Worm (Caenorhabditis elegans): ENCODE data around the gene mec-7.
A peak's percentile ranks its signal among the peaks of the same experiment; 100 is the strongest.

The mec-7 gene

DNA sequence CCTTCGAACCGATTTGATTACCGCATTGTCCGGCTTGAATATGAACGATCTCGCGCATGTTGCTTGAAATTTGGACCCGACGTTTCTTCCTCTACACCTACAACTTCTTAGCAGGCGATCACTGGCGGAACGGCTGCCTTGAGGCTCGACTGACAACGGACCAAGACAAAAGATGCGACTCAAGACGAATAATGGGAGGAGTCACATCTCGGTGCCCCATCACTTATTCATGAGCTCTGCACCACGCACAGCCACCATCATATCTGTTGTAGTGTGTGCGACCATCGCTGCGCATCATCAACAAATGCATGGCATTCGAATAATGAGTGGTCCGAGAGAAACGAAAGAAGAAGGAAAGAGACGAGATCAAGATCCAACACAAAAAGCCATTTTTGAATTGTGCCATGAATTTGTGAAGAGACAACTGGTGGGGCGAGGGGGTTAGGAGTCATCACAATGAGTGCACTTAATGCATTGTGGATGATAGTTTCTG, at the start of gene mec-7:
Gene mec-7, minus strand, starts transcription at position 181 of the 493 bp plus-strand sequence.
- TF ChIP-seq flt-1 (GFP tag; IDR thresholded peaks at IDR 0.05), result no peak
- no peak for TF ChIP-seq klf-2 (GFP tag; conservative IDR thresholded peaks at IDR 0.05)
- no peak for TF ChIP-seq cog-1 (tag; optimal IDR thresholded peaks at IDR 0.05)
- no peak for TF ChIP-seq ztf-29 (GFP tag; IDR thresholded peaks at IDR 0.05)
- no peak for TF ChIP-seq tab-1 (GFP tag; IDR thresholded peaks at IDR 0.05)
- TF ChIP-seq T22C8.4 (GFP tag; IDR thresholded peaks at IDR 0.05), result no peak
- TF ChIP-seq med-1 (GFP tag; optimal IDR thresholded peaks at IDR 0.05; ENCODE audit: insufficient read depth), result no peak
- no peak for TF ChIP-seq ztf-23 (GFP tag; IDR thresholded peaks at IDR 0.05)
- no peak for TF ChIP-seq ref-1 (GFP tag; conservative IDR thresholded peaks at IDR 0.05)

DNA sequence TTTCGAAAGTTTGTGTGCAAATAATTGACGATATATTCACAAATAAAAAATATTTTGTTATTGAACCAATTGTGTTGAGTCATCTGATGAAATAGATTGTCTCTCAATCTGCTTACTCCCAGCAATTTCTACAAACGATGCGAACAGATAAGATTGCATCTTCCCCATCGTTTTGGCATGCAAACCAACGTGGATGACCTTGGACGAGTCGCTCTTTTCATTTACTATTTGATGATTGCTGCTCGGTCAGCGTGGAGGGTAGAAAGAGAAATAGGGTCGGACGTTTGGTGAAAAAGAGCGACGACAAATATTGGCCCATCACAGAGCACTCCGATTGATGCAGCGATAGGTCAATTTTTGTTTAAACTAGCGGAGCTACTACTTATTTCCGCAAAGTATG, 49.2 kb upstream of the mec-7 start:
- peak; percentile 42 for TF ChIP-seq cog-1 (tag; optimal IDR thresholded peaks at IDR 0.05)
- no peak for TF ChIP-seq klf-2 (GFP tag; conservative IDR thresholded peaks at IDR 0.05)
- TF ChIP-seq ztf-23 (GFP tag; IDR thresholded peaks at IDR 0.05), result no peak
- no peak for TF ChIP-seq T22C8.4 (GFP tag; IDR thresholded peaks at IDR 0.05)
- no peak for TF ChIP-seq ref-1 (GFP tag; conservative IDR thresholded peaks at IDR 0.05)
- no peak; the same call in 1 of the 2 replicates for TF ChIP-seq ztf-29 (GFP tag; IDR thresholded peaks at IDR 0.05)
- no peak for TF ChIP-seq med-1 (GFP tag; optimal IDR thresholded peaks at IDR 0.05; ENCODE audit: insufficient read depth)
- no peak for TF ChIP-seq tab-1 (GFP tag; IDR thresholded peaks at IDR 0.05)
- TF ChIP-seq flt-1 (GFP tag; IDR thresholded peaks at IDR 0.05), result peak; percentile 45; the same call in 1 of the 2 replicates

DNA sequence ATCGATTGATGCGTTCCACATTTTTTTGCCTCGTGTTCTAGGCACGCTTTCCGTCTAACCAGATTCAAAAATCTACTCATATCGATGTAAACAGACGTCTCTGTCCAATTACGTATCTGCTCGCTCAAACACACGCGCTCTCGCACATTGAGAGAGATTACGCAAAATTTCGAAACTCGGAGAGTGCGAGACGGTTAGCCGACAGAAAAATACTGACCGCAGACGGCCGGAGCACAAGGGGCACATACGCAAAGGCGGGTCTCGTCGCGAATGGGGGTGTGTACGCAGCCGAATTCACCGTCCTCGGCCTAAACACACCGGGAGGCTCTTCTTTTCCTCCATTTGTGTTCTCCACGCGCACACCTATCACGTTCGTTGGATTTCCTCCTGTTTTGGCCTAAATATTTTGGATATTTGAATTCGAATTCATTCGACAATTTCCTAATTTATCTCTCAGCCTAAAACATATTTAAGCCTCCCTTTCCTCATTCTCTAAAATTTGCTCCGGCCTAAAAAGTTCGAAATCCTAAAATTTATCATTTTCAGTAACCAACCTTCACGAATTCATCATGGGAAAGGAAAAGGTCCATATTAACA, 46.7 kb upstream of the mec-7 start, which contains the start of gene eef-1A.2:
Gene eef-1A.2, plus strand, starts transcription at position 547 of the 597 bp plus-strand sequence.
- TF ChIP-seq T22C8.4 (GFP tag; IDR thresholded peaks at IDR 0.05) (no peak), flt-1 (GFP tag; IDR thresholded peaks at IDR 0.05) (peak; percentile 38; the same call in 1 of the 2 replicates), tab-1 (GFP tag; IDR thresholded peaks at IDR 0.05) (peak; percentile 79), ztf-29 (GFP tag; IDR thresholded peaks at IDR 0.05) (no peak), cog-1 (tag; optimal IDR thresholded peaks at IDR 0.05) (peak; percentile 92), med-1 (GFP tag; optimal IDR thresholded peaks at IDR 0.05; ENCODE audit: insufficient read depth) (no peak), klf-2 (GFP tag; conservative IDR thresholded peaks at IDR 0.05) (no peak), ref-1 (GFP tag; conservative IDR thresholded peaks at IDR 0.05) (no peak), ztf-23 (GFP tag; IDR thresholded peaks at IDR 0.05) (peak; percentile 100)

DNA sequence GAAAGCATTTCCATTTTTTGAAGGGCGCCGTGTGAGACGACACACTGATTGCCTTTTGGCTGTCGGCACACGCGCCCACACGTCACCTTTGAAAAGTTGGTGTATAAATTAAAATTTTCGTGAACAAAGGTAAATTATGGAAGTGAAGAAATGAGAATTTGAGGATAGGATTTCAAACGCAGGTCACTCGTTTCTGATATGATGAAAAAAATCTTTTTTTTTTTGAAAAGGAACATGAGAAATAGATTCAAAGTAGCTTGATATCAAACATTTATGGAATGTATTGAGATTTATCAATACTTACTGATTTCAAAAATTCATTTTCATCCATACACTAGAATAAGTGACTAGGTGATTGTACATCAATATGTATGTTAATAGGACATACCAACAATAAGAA, 41.1 kb upstream of the mec-7 start:
- no peak for TF ChIP-seq tab-1 (GFP tag; IDR thresholded peaks at IDR 0.05)

DNA sequence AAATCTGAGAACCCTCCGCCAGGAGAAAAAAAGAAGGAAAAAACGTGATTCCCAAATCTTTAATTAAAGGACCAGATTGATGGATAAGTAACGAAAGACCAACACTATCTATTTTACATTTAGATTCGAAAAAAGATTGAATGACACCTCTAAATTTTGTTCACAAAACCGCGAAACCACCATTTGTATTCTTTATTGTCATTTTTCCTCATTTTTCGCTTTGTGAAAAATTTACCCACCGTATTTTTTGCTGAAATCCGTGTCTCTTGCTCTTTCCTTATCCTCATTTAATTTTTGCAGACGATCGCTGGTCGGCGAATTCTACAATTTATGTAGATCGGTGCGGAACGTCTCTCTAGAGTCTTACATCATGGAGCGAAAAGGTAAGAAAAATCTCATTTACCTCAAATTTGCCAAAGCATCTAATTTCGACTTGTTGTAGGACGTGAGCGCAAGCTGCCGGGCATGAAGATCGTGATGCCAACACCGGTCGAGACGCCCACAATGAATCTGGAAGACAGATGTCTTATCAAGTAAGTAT, 40.0 kb upstream of the mec-7 start, which contains the start of the genes sek-1 and R03G5.6:
Gene sek-1, plus strand, starts transcription at position 301 of the 541 bp plus-strand sequence.
Gene R03G5.6, minus strand, starts transcription at position 491 of the 541 bp plus-strand sequence.
- TF ChIP-seq tab-1 (GFP tag; IDR thresholded peaks at IDR 0.05), result no peak
- no peak for TF ChIP-seq ztf-29 (GFP tag; IDR thresholded peaks at IDR 0.05)
- TF ChIP-seq flt-1 (GFP tag; IDR thresholded peaks at IDR 0.05), result no peak
- TF ChIP-seq klf-2 (GFP tag; conservative IDR thresholded peaks at IDR 0.05), result no peak
- TF ChIP-seq T22C8.4 (GFP tag; IDR thresholded peaks at IDR 0.05), result no peak
- TF ChIP-seq ztf-23 (GFP tag; IDR thresholded peaks at IDR 0.05), result no peak
- TF ChIP-seq med-1 (GFP tag; optimal IDR thresholded peaks at IDR 0.05; ENCODE audit: insufficient read depth), result no peak

DNA sequence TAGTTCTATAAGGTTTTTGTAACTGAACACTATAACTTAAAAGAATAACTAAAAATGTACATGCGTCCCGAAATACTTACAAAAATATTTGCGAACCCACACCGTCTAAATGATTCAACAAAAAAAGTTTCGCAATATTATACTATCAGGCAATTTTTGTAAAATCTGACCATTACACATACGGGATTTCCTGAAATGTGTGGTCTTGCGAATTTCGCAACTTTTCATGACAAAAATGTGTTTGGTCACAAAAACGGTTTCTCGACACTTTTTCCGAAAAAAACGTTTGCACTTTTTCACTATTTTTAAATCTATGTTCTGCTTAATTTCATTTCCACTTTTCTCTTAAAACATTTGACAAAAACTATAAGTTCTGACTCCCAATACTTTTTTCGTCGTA, 38.7 kb upstream of the mec-7 start:
- TF ChIP-seq ztf-23 (GFP tag; IDR thresholded peaks at IDR 0.05) (no peak), ztf-29 (GFP tag; IDR thresholded peaks at IDR 0.05) (no peak), flt-1 (GFP tag; IDR thresholded peaks at IDR 0.05) (no peak), tab-1 (GFP tag; IDR thresholded peaks at IDR 0.05) (no peak), T22C8.4 (GFP tag; IDR thresholded peaks at IDR 0.05) (no peak), ref-1 (GFP tag; conservative IDR thresholded peaks at IDR 0.05) (no peak), cog-1 (tag; optimal IDR thresholded peaks at IDR 0.05) (no peak), klf-2 (GFP tag; conservative IDR thresholded peaks at IDR 0.05) (no peak), med-1 (GFP tag; optimal IDR thresholded peaks at IDR 0.05; ENCODE audit: insufficient read depth) (no peak)

DNA sequence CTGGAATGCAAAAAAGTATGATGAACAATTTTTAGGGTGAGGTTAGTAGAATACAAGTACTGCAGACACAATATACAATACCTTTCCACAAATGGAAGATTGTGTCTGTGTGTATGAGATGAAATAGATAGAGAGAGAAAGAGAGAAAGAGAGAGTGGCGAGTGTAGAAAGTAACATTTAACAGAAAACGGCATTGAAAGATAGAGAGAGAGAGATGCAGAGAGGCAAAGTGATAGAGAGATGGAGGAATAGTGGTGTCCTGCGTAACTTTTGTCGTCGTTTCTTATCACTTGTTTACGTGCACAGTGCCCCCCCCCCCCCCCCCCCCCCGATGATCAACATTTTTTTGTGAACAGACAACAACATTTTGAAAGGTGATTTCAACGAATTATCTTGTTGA, 38.3 kb upstream of the mec-7 start:
- TF ChIP-seq T22C8.4 (GFP tag; IDR thresholded peaks at IDR 0.05) (no peak), ztf-23 (GFP tag; IDR thresholded peaks at IDR 0.05) (no peak), klf-2 (GFP tag; conservative IDR thresholded peaks at IDR 0.05) (no peak), tab-1 (GFP tag; IDR thresholded peaks at IDR 0.05) (no peak), flt-1 (GFP tag; IDR thresholded peaks at IDR 0.05) (no peak), ztf-29 (GFP tag; IDR thresholded peaks at IDR 0.05) (no peak), ref-1 (GFP tag; conservative IDR thresholded peaks at IDR 0.05) (no peak), cog-1 (tag; optimal IDR thresholded peaks at IDR 0.05) (no peak), med-1 (GFP tag; optimal IDR thresholded peaks at IDR 0.05; ENCODE audit: insufficient read depth) (no peak)

DNA sequence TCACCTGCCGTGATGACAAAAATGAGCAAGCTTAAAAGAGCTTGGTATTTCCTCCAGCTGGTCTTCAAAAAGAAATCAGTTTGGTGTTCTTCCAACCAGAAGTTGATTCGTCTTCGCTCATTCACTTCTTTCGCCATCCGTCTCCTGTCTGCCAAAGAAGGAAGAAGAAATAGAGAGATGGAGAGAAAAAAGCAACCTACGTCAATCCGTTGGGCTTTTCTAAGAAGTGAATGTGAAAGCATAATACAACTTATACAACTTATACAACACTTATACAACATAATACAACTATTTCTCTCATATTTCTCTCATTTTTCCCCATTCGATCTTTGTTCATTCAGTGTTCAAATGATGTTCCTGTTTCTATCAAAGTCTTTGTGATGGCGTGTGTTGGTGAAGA, 34.5 kb upstream of the mec-7 start:
- TF ChIP-seq ztf-29 (GFP tag; IDR thresholded peaks at IDR 0.05), result no peak
- no peak for TF ChIP-seq tab-1 (GFP tag; IDR thresholded peaks at IDR 0.05)
- no peak for TF ChIP-seq T22C8.4 (GFP tag; IDR thresholded peaks at IDR 0.05)
- no peak for TF ChIP-seq cog-1 (tag; optimal IDR thresholded peaks at IDR 0.05)
- TF ChIP-seq ref-1 (GFP tag; conservative IDR thresholded peaks at IDR 0.05), result no peak
- no peak for TF ChIP-seq med-1 (GFP tag; optimal IDR thresholded peaks at IDR 0.05; ENCODE audit: insufficient read depth)
- TF ChIP-seq flt-1 (GFP tag; IDR thresholded peaks at IDR 0.05), result no peak
- TF ChIP-seq ztf-23 (GFP tag; IDR thresholded peaks at IDR 0.05), result no peak
- TF ChIP-seq klf-2 (GFP tag; conservative IDR thresholded peaks at IDR 0.05), result no peak

DNA sequence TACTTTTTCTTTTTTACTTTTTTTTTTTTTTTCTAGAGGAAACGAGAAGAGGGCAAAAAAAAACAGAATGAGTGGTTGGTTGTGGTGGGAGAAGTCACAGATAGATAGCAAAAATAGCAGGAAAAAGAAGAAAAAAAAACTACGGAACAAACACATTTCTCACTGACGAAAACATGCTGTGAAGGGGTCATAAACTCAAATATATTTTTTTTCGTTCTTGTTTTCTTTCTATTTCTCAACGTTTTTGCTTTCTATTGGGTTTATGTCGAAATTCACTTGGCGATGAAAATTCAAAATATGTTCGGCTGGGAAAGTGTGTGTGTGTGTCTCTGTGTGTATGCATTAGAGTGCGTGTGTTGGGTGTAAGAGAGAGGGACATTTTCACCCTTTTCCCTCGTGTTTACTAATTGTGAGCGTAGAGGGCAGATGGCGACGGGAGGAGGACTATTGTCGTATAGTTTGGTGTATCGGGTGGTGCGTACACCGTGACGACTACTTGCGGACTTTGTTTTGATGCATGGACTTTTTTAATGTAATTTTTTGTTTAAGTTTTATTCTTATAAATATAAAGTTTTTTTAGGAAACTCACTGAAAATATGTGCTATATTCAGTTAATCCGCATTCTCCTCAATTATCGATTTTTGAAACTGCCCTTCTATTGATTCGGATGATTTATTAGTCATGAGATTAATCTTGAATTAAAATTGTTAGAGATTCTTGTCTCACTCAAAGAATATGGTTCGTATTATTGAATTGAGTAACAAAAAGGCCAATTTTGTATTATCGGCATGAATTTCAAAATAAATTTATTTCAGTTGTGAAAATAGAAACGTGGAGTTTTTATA, 33.1 kb upstream of the mec-7 start:
- TF ChIP-seq tab-1 (GFP tag; IDR thresholded peaks at IDR 0.05) (no peak), med-1 (GFP tag; optimal IDR thresholded peaks at IDR 0.05; ENCODE audit: insufficient read depth) (no peak), cog-1 (tag; optimal IDR thresholded peaks at IDR 0.05) (peak; percentile 75), klf-2 (GFP tag; conservative IDR thresholded peaks at IDR 0.05) (no peak), T22C8.4 (GFP tag; IDR thresholded peaks at IDR 0.05) (no peak), flt-1 (GFP tag; IDR thresholded peaks at IDR 0.05) (peak; percentile 70; the same call in 1 of the 2 replicates), ref-1 (GFP tag; conservative IDR thresholded peaks at IDR 0.05) (no peak), ztf-29 (GFP tag; IDR thresholded peaks at IDR 0.05) (no peak), ztf-23 (GFP tag; IDR thresholded peaks at IDR 0.05) (peak; percentile 74)
